Fruit fly (Drosophila melanogaster) whole organism, wandering third instar larva: ENCODE data around the gene CG14720.
A peak's percentile ranks its signal among the peaks of the same experiment; 100 is the strongest.

Experiments
- Abd-B ChIP-seq: fragments of >200 bp; optimal IDR thresholded peaks from 2 replicates; lab custom pipeline; 2017; ENCODE audit warnings: missing biosample characterization, missing genetic modification characterization
- CG32264 ChIP-seq: fragments of 200-800 bp; sonication (Bioruptor generic); optimal IDR thresholded peaks from 2 replicates; lab custom pipeline; 2016; ENCODE audit warnings: missing biosample characterization, missing genetic modification characterization
- CG9705 ChIP-seq: fragments of 200-800 bp; sonication (Bioruptor generic); optimal IDR thresholded peaks from 2 replicates; lab custom pipeline; 2018; ENCODE audit warnings: missing biosample characterization, mild to moderate bottlenecking, missing genetic modification characterization
- CrebA ChIP-seq: fragments of 200-800 bp; sonication (Bioruptor generic); optimal IDR thresholded peaks from 2 replicates; lab custom pipeline; 2016; ENCODE audit warnings: missing biosample characterization, mild to moderate bottlenecking, missing genetic modification characterization, borderline replicate concordance
- Dfd ChIP-seq: fragments of >200 bp; optimal IDR thresholded peaks from 2 replicates; lab custom pipeline; 2017; ENCODE audit warnings: missing biosample characterization, missing genetic modification characterization
- Dif ChIP-seq: fragments of 200-275, 200-300 bp; sonication (Bioruptor generic); optimal IDR thresholded peaks from 2 replicates; lab custom pipeline; 2018; ENCODE audit warnings: missing biosample characterization, missing genetic modification characterization; ENCODE audit not compliant: partially characterized antibody
- GATAd ChIP-seq: sonication (Bioruptor generic); optimal IDR thresholded peaks from 2 replicates; lab custom pipeline; 2016; ENCODE audit warnings: missing biosample characterization, missing genetic modification characterization
- HLH106 ChIP-seq: fragments of 200-800 bp; optimal IDR thresholded peaks from 3 replicates; lab custom pipeline; 2019; ENCODE audit warnings: missing biosample characterization, mild to moderate bottlenecking, missing genetic modification characterization, moderate library complexity
- Hnf4 ChIP-seq: fragments of 200-800 bp; sonication (Bioruptor generic); optimal IDR thresholded peaks from 2 replicates; lab custom pipeline; 2016; ENCODE audit warnings: missing biosample characterization, mild to moderate bottlenecking, missing genetic modification characterization
- Hr78 ChIP-seq: fragments of >200 bp; optimal IDR thresholded peaks from 2 replicates; lab custom pipeline; 2017; ENCODE audit warnings: missing biosample characterization, missing genetic modification characterization
- Hr83 ChIP-seq: fragments of 200-300 bp; sonication (Bioruptor generic); optimal IDR thresholded peaks from 2 replicates; lab custom pipeline; 2016; ENCODE audit warnings: missing biosample characterization, mild to moderate bottlenecking, missing genetic modification characterization, moderate library complexity; ENCODE audit not compliant: poor library complexity, severe bottlenecking
- Jra ChIP-seq: sonication (Bioruptor generic); optimal IDR thresholded peaks from 2 replicates; lab custom pipeline; 2016; ENCODE audit warnings: missing biosample characterization, missing genetic modification characterization
- Mio ChIP-seq: sonication (Bioruptor generic); optimal IDR thresholded peaks from 2 replicates; lab custom pipeline; 2016; ENCODE audit warnings: missing biosample characterization, missing genetic modification characterization
- Myc ChIP-seq: fragments of >200 bp; optimal IDR thresholded peaks from 2 replicates; lab custom pipeline; 2017
- OdsH ChIP-seq: fragments of 200-800 bp; sonication (Bioruptor generic); optimal IDR thresholded peaks from 2 replicates; lab custom pipeline; 2016; ENCODE audit warnings: missing biosample characterization, mild to moderate bottlenecking, missing genetic modification characterization
- Rel ChIP-seq, 2 experiments: fragments of 200-800 bp; sonication (Bioruptor generic) in 1 of 2; optimal IDR thresholded peaks; 2 replicates in 1 of 2; 3 replicates in 1 of 2; lab custom pipeline; 2016 to 2019; ENCODE audit warnings: mild to moderate bottlenecking in 2 of 2, missing biosample characterization in 2 of 2, missing genetic modification characterization in 2 of 2, moderate library complexity in 1 of 2
- Sp1 ChIP-seq: fragments of 200-800 bp; sonication (Bioruptor generic); optimal IDR thresholded peaks from 3 replicates; lab custom pipeline; 2019; ENCODE audit warnings: missing biosample characterization, mild to moderate bottlenecking, missing genetic modification characterization, moderate library complexity
- Vsx2 ChIP-seq: fragments of 200-300, 225-300 bp; sonication (Bioruptor generic); optimal IDR thresholded peaks from 2 replicates; lab custom pipeline; 2018; ENCODE audit warnings: missing biosample characterization, missing genetic modification characterization; ENCODE audit not compliant: partially characterized antibody
- br ChIP-seq: fragments of 200-800 bp; sonication (Bioruptor generic); optimal IDR thresholded peaks from 2 replicates; lab custom pipeline; 2016; ENCODE audit warnings: missing biosample characterization, missing genetic modification characterization
- brk ChIP-seq: fragments of 200-800 bp; sonication (Bioruptor generic); optimal IDR thresholded peaks from 2 replicates; lab custom pipeline; 2016; ENCODE audit warnings: missing biosample characterization, mild to moderate bottlenecking, missing genetic modification characterization
- dl ChIP-seq, 2 experiments: fragments of 175-275, 200-275 bp in 1 of 2; fragments of 200-275 bp in 1 of 2; sonication (Bioruptor generic); optimal IDR thresholded peaks; lab custom pipeline; 2018; ENCODE audit warnings: mild to moderate bottlenecking in 2 of 2, missing biosample characterization in 2 of 2, missing genetic modification characterization in 2 of 2, moderate library complexity in 2 of 2; ENCODE audit not compliant: partially characterized antibody in 2 of 2, insufficient read depth in 1 of 2
- dmrt93B ChIP-seq: fragments of 200-800 bp; sonication (Bioruptor generic); optimal IDR thresholded peaks from 2 replicates; lab custom pipeline; 2018; ENCODE audit warnings: missing biosample characterization, mild to moderate bottlenecking, missing genetic modification characterization
- dsf ChIP-seq: sonication (Bioruptor generic); optimal IDR thresholded peaks from 2 replicates; lab custom pipeline; 2016; ENCODE audit warnings: missing biosample characterization, missing genetic modification characterization, borderline replicate concordance
- ey ChIP-seq: fragments of 200-800 bp; sonication (Bioruptor generic); optimal IDR thresholded peaks from 2 replicates; lab custom pipeline; 2016; ENCODE audit warnings: missing biosample characterization, missing genetic modification characterization
- foxo ChIP-seq, 2 experiments: fragments of 200-800 bp; sonication (Bioruptor generic); optimal IDR thresholded peaks; 2 replicates in 1 of 2; 3 replicates in 1 of 2; lab custom pipeline; 2016 to 2017; ENCODE audit warnings: missing biosample characterization in 2 of 2, missing genetic modification characterization in 2 of 2
- fru ChIP-seq: fragments of 200-800 bp; sonication (Bioruptor generic); optimal IDR thresholded peaks from 3 replicates; lab custom pipeline; 2016; ENCODE audit warnings: missing biosample characterization, mild to moderate bottlenecking, missing genetic modification characterization
- h ChIP-seq: fragments of 200-800 bp; sonication (Bioruptor generic); optimal IDR thresholded peaks from 3 replicates; lab custom pipeline; 2016; ENCODE audit warnings: missing biosample characterization, mild to moderate bottlenecking, missing genetic modification characterization
- jim ChIP-seq: fragments of 175-275, 200-325 bp; sonication (Bioruptor generic); optimal IDR thresholded peaks from 2 replicates; lab custom pipeline; 2016; ENCODE audit warnings: missing biosample characterization, mild to moderate bottlenecking, missing genetic modification characterization
- lola ChIP-seq: fragments of >200 bp; optimal IDR thresholded peaks from 2 replicates; lab custom pipeline; 2017; ENCODE audit warnings: missing biosample characterization, missing genetic modification characterization
- pan ChIP-seq: fragments of >200 bp; optimal IDR thresholded peaks from 2 replicates; lab custom pipeline; 2017
- psq ChIP-seq: fragments of 200-800 bp; sonication (Bioruptor generic); optimal IDR thresholded peaks from 3 replicates; lab custom pipeline; 2017; ENCODE audit warnings: missing biosample characterization, mild to moderate bottlenecking, missing genetic modification characterization, moderate library complexity
- rgr ChIP-seq: fragments of 200-800 bp; sonication (Bioruptor generic); optimal IDR thresholded peaks from 3 replicates; lab custom pipeline; 2016; ENCODE audit warnings: missing biosample characterization, mild to moderate bottlenecking, missing genetic modification characterization
- sv ChIP-seq: fragments of 200-800 bp; sonication (Bioruptor generic); optimal IDR thresholded peaks from 3 replicates; lab custom pipeline; 2016; ENCODE audit warnings: missing biosample characterization, missing genetic modification characterization
- tai ChIP-seq: sonication (Bioruptor generic); optimal IDR thresholded peaks from 2 replicates; lab custom pipeline; 2016; ENCODE audit warnings: missing biosample characterization, missing genetic modification characterization
- usp ChIP-seq: fragments of >200 bp; optimal IDR thresholded peaks from 2 replicates; lab custom pipeline; 2017; ENCODE audit warnings: missing biosample characterization, missing genetic modification characterization
- woc ChIP-seq: sonication (Bioruptor generic); optimal IDR thresholded peaks from 2 replicates; lab custom pipeline; 2016; ENCODE audit warnings: missing biosample characterization, mild to moderate bottlenecking, missing genetic modification characterization

Gene CG14720

DNA sequence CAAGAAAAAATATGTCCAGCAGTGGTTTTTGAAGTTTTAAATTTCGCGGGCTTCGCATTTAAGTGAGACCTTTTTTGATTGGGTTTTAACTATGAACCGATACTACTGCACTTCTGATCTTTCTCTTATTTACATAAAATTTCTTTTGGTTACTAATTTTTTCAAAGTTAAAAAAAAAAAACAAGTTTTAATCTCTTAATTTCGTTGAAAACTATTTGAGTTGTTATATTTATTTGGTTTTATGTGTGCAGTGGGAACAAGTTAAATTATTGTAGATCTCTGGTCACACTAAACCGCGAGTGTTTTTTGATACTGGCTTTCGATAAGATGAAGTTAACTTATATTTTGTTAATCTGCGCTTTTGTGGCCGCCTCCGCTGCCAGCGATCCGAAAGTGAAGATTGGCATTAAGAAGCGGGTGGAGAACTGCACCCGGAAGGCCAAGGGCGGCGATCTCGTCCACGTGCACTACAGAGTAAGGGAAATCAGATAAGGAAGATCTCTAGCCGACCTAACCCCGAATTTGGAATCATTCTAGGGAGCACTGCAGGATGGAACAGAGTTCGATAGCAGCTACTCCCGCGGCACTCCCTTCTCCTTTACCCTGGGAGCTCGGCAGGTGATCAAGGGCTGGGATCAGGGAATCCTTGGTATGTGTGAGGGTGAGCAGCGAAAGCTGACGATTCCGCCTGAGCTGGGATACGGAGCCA is 37.4 kb upstream of the CG14720 start, which contains the start of gene CG14715:
Gene CG14715 (plus strand): TSS at position 267 of the 709 bp plus-strand sequence.
- TF ChIP-seq CG9705 (GFP tag; lab: Kevin White, UChicago) = no peak
- no peak for TF ChIP-seq dmrt93B (GFP tag; lab: Kevin White, UChicago)
- TF ChIP-seq dsf (GFP tag; lab: Kevin White, UChicago) = no peak
- TF ChIP-seq Rel (GFP tag; optimal IDR thresholded peaks at IDR 0.05; lab: Kevin White, UChicago) = no peak
- peak; percentile 1 for TF ChIP-seq Rel (tag; optimal IDR thresholded peaks at IDR 0.05; lab: Kevin White, UChicago)
- TF ChIP-seq Sp1 (GFP tag; lab: Kevin White, UChicago) = peak; percentile 16
- TF ChIP-seq woc (GFP tag; lab: Kevin White, UChicago) = peak; percentile 27
- no peak for TF ChIP-seq dl (GFP tag; optimal IDR thresholded peaks at IDR 0.05; lab: Kevin White, UChicago; ENCODE audit: insufficient read depth in 1 of 2, partially characterized antibody in 2 of 2)
- TF ChIP-seq jim = no peak
- no peak for TF ChIP-seq Dif (GFP tag; lab: Kevin White, UChicago)
- peak in 1 of 2 experiments; percentile 54 for TF ChIP-seq foxo (GFP tag; optimal IDR thresholded peaks at IDR 0.05; lab: Kevin White, UChicago)
- peak; percentile 49 for TF ChIP-seq ey (GFP tag; lab: Kevin White, UChicago)
- no peak for TF ChIP-seq Hr78 (GFP tag; lab: Kevin White, UChicago)
- no peak for TF ChIP-seq GATAd (GFP tag; lab: Kevin White, UChicago)
- TF ChIP-seq CrebA = no peak
- TF ChIP-seq Vsx2 (GFP tag; lab: Kevin White, UChicago) = no peak
- no peak for TF ChIP-seq Dfd
- no peak for TF ChIP-seq Myc (lab: Kevin White, UChicago)
- peak; percentile 57 for TF ChIP-seq h (GFP tag; lab: Kevin White, UChicago)
- TF ChIP-seq CG32264 (GFP tag; lab: Kevin White, UChicago) = no peak
- TF ChIP-seq tai (GFP tag; lab: Kevin White, UChicago) = no peak
- peak; percentile 28 for TF ChIP-seq OdsH (GFP tag; lab: Kevin White, UChicago)
- TF ChIP-seq Abd-B (GFP tag; lab: Kevin White, UChicago) = no peak
- no peak for TF ChIP-seq pan (lab: Kevin White, UChicago)
- no peak for TF ChIP-seq Jra (GFP tag; lab: Kevin White, UChicago)
- no peak for TF ChIP-seq Mio (GFP tag; lab: Kevin White, UChicago)
- TF ChIP-seq psq = no peak
- TF ChIP-seq fru = peak; percentile 54
- TF ChIP-seq HLH106 (tag; lab: Kevin White, UChicago) = peak; percentile 18
- TF ChIP-seq rgr = peak; percentile 46

DNA sequence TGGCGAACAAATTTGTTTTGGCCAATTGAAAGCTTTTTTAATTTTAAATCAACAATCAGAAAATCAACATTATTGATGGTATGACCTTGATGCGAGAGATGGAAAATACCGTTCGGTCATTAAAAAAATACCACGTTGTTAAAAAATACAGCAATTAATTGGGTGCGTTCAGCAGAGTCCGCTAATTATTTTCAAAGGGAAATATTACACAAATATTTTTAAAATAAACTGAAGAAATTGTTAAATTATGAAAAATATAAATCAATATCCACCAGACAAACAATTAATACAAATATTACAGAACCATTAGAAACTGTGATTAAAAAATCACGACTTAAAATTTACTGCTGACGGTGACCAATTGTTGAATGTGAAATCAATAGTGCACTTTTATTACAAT is 33.5 kb upstream of the CG14720 start, which contains the start of gene CG18476:
Gene CG18476 (minus strand): TSS at position 101 of the 400 bp plus-strand sequence.
- no peak for TF ChIP-seq Hr83 (GFP tag; lab: Kevin White, UChicago)
- TF ChIP-seq pan (lab: Kevin White, UChicago) = no peak
- peak; percentile 81 for TF ChIP-seq sv
- no peak for TF ChIP-seq Abd-B (GFP tag; lab: Kevin White, UChicago)
- TF ChIP-seq brk (GFP tag; lab: Kevin White, UChicago) = no peak
- peak; percentile 88 for TF ChIP-seq Hnf4 (GFP tag; lab: Kevin White, UChicago)
- TF ChIP-seq usp (GFP tag; lab: Kevin White, UChicago) = no peak
- peak; percentile 73 for TF ChIP-seq psq
- TF ChIP-seq jim = no peak
- peak; percentile 74 for TF ChIP-seq woc (GFP tag; lab: Kevin White, UChicago)
- peak; percentile 81 for TF ChIP-seq OdsH (GFP tag; lab: Kevin White, UChicago)
- peak; percentile 92 for TF ChIP-seq Sp1 (GFP tag; lab: Kevin White, UChicago)
- TF ChIP-seq dsf (GFP tag; lab: Kevin White, UChicago) = peak; percentile 71
- TF ChIP-seq Dfd = no peak
- TF ChIP-seq foxo (GFP tag; optimal IDR thresholded peaks at IDR 0.05; lab: Kevin White, UChicago) = peak; percentile 21 to 86
- no peak for TF ChIP-seq lola (GFP tag; lab: Kevin White, UChicago)
- no peak for TF ChIP-seq Rel (GFP tag; optimal IDR thresholded peaks at IDR 0.05; lab: Kevin White, UChicago)
- TF ChIP-seq Rel (tag; optimal IDR thresholded peaks at IDR 0.05; lab: Kevin White, UChicago) = peak; percentile 77
- TF ChIP-seq fru = peak; percentile 55
- peak; percentile 80 for TF ChIP-seq ey (GFP tag; lab: Kevin White, UChicago)
- peak; percentile 67 for TF ChIP-seq CG9705 (GFP tag; lab: Kevin White, UChicago)
- TF ChIP-seq rgr = peak; percentile 92
- TF ChIP-seq dmrt93B (GFP tag; lab: Kevin White, UChicago) = peak; percentile 86
- TF ChIP-seq Jra (GFP tag; lab: Kevin White, UChicago) = peak; percentile 77
- peak; percentile 97 for TF ChIP-seq HLH106 (tag; lab: Kevin White, UChicago)
- TF ChIP-seq h (GFP tag; lab: Kevin White, UChicago) = peak; percentile 89
- peak; percentile 36 for TF ChIP-seq Mio (GFP tag; lab: Kevin White, UChicago)
- no peak for TF ChIP-seq Vsx2 (GFP tag; lab: Kevin White, UChicago)
- peak; percentile 33 for TF ChIP-seq GATAd (GFP tag; lab: Kevin White, UChicago)
- TF ChIP-seq br = peak; percentile 75
